Fruit fly (Drosophila melanogaster) whole organism, embryonic: Measurements from ENCODE around the gene CG31431.

Experiments used
- Atf6 ChIP-seq: fragments of 200-800 bp; sonication (Bioruptor generic); IDR thresholded peaks from 2 replicates; pipeline ENCODE4 v1.3.6; 2022; ENCODE audit warnings: missing biosample characterization, missing genetic modification characterization
- C15 ChIP-seq: fragments of 200-800 bp; sonication (Bioruptor generic); IDR thresholded peaks from 3 replicates; pipeline ENCODE4 v1.3.6; 2022; ENCODE audit warnings: missing biosample characterization, missing genetic modification characterization
- CG10431 ChIP-seq: fragments of 200-800 bp; sonication (Bioruptor generic); optimal IDR thresholded peaks from 3 replicates; lab custom pipeline; 2018; ENCODE audit warnings: missing biosample characterization, mild to moderate bottlenecking, missing genetic modification characterization
- CG10565 ChIP-seq: fragments of 200-800 bp; sonication (Bioruptor generic); optimal IDR thresholded peaks from 3 replicates; lab custom pipeline; 2016; ENCODE audit warnings: missing biosample characterization, mild to moderate bottlenecking, missing genetic modification characterization
- CG11456 ChIP-seq: fragments of 200-800 bp; sonication (Bioruptor generic); IDR thresholded peaks from 3 replicates; pipeline ENCODE4 v1.3.6; 2022; ENCODE audit warnings: missing biosample characterization, missing genetic modification characterization
- CG11504 ChIP-seq: fragments of 200-800 bp; sonication (Bioruptor generic); optimal IDR thresholded peaks from 3 replicates; lab custom pipeline; 2019; ENCODE audit warnings: missing biosample characterization, mild to moderate bottlenecking, missing genetic modification characterization, moderate library complexity
- CG12391 ChIP-seq: fragments of 200-800 bp; sonication (Bioruptor generic); optimal IDR thresholded peaks from 3 replicates; lab custom pipeline; 2018; ENCODE audit warnings: missing biosample characterization, mild to moderate bottlenecking, missing genetic modification characterization, moderate library complexity
- CG14441 ChIP-seq: fragments of 200-800 bp; sonication (Bioruptor generic); IDR thresholded peaks from 2 replicates; pipeline ENCODE4 v1.3.6; 2022; ENCODE audit warnings: missing biosample characterization, missing genetic modification characterization
- CG16779 ChIP-seq: fragments of 200-800 bp; sonication (Bioruptor generic); IDR thresholded peaks from 2 replicates; pipeline ENCODE4 v1.3.6; 2022; ENCODE audit warnings: missing biosample characterization, missing genetic modification characterization
- CG17612 ChIP-seq: fragments of 200-800 bp; sonication (Bioruptor generic); IDR thresholded peaks from 2 replicates; pipeline ENCODE4 v1.3.6; 2022; ENCODE audit warnings: missing biosample characterization, missing genetic modification characterization
- CG18262 ChIP-seq: fragments of 200-800 bp; optimal IDR thresholded peaks from 3 replicates; lab custom pipeline; 2019; ENCODE audit warnings: missing biosample characterization, mild to moderate bottlenecking, missing genetic modification characterization, moderate library complexity
- CG18619 ChIP-seq: fragments of 200-800 bp; sonication (Bioruptor generic); optimal IDR thresholded peaks from 3 replicates; lab custom pipeline; 2017; ENCODE audit warnings: missing biosample characterization, mild to moderate bottlenecking, missing genetic modification characterization
- CG32532 ChIP-seq: fragments of 200-800 bp; sonication (Bioruptor generic); IDR thresholded peaks from 2 replicates; pipeline ENCODE4 v1.3.6; 2022; ENCODE audit warnings: missing biosample characterization, missing genetic modification characterization
- CG42726 ChIP-seq: fragments of 200-800 bp; sonication (Bioruptor generic); IDR thresholded peaks from 2 replicates; pipeline ENCODE4 v1.3.6; 2022; ENCODE audit warnings: missing biosample characterization, missing genetic modification characterization; ENCODE audit not compliant: partially characterized antibody
- CG7271 ChIP-seq: fragments of 200-800 bp; sonication (Bioruptor generic); optimal IDR thresholded peaks from 2 replicates; lab custom pipeline; 2018; ENCODE audit warnings: missing biosample characterization, mild to moderate bottlenecking, missing genetic modification characterization, moderate library complexity
- CG7839 ChIP-seq: fragments of 200-800 bp; sonication (Bioruptor generic); optimal IDR thresholded peaks from 3 replicates; lab custom pipeline; 2018; ENCODE audit warnings: missing biosample characterization, mild to moderate bottlenecking, missing genetic modification characterization, moderate library complexity
- CG9876 ChIP-seq: fragments of 200-800 bp; sonication (Bioruptor generic); optimal IDR thresholded peaks from 2 replicates; lab custom pipeline; 2016; ENCODE audit warnings: missing biosample characterization, missing genetic modification characterization
- Dfd ChIP-seq, 2 experiments: fragments of >200 bp; optimal IDR thresholded peaks; 2 replicates each; lab custom pipeline; 2017; ENCODE audit warnings: missing biosample characterization in 2 of 2, missing genetic modification characterization in 2 of 2
- Drgx ChIP-seq: fragments of 200-800 bp; sonication (Bioruptor generic); IDR thresholded peaks from 2 replicates; pipeline ENCODE4 v1.3.6; 2022; ENCODE audit warnings: missing biosample characterization, missing genetic modification characterization
- H2.0 ChIP-seq: fragments of 200-800 bp; sonication (Bioruptor generic); IDR thresholded peaks from 2 replicates; pipeline ENCODE4 v1.3.6; 2022; ENCODE audit warnings: missing biosample characterization, missing genetic modification characterization
- Hsf ChIP-seq: fragments of 200-800 bp; sonication (Bioruptor generic); optimal IDR thresholded peaks from 3 replicates; lab custom pipeline; 2016; ENCODE audit warnings: missing biosample characterization, missing genetic modification characterization
- Myb ChIP-seq: fragments of 200-800 bp; sonication (Bioruptor generic); optimal IDR thresholded peaks from 2 replicates; lab custom pipeline; 2016; ENCODE audit warnings: missing biosample characterization, missing genetic modification characterization
- NFAT ChIP-seq: fragments of 200-800 bp; sonication (Bioruptor generic); IDR thresholded peaks from 2 replicates; pipeline ENCODE4 v1.3.6; 2022; ENCODE audit warnings: missing biosample characterization, missing genetic modification characterization
- Pdp1 ChIP-seq, 2 experiments: fragments of 200-800 bp; sonication (Bioruptor generic); optimal IDR thresholded peaks; 3 replicates each; lab custom pipeline; 2016; ENCODE audit warnings: missing biosample characterization in 2 of 2, missing genetic modification characterization in 2 of 2, mild to moderate bottlenecking in 1 of 2, moderate library complexity in 1 of 2
- Rfx ChIP-seq: fragments of 200-800 bp; sonication (Bioruptor generic); IDR thresholded peaks from 2 replicates; pipeline ENCODE4 v1.3.6; 2022; ENCODE audit warnings: missing biosample characterization, missing genetic modification characterization
- Rx ChIP-seq: fragments of 200-800 bp; sonication (Bioruptor generic); IDR thresholded peaks from 2 replicates; pipeline ENCODE4 v1.3.6; 2022; ENCODE audit warnings: missing biosample characterization, missing genetic modification characterization
- Sox100B ChIP-seq: fragments of 200-800 bp; sonication (Bioruptor generic); optimal IDR thresholded peaks from 3 replicates; lab custom pipeline; 2018; ENCODE audit warnings: missing biosample characterization, mild to moderate bottlenecking, missing genetic modification characterization
- Sox102F ChIP-seq: fragments of 200-800 bp; sonication (Bioruptor generic); optimal IDR thresholded peaks from 2 replicates; lab custom pipeline; 2018; ENCODE audit warnings: missing biosample characterization, mild to moderate bottlenecking, missing genetic modification characterization, moderate library complexity
- Xbp1 ChIP-seq: fragments of 200-800 bp; sonication (Bioruptor generic); optimal IDR thresholded peaks from 3 replicates; lab custom pipeline; 2016; ENCODE audit warnings: missing biosample characterization, mild to moderate bottlenecking, missing genetic modification characterization
- aop ChIP-seq: fragments of 200-800 bp; sonication (Bioruptor generic); IDR thresholded peaks from 2 replicates; pipeline ENCODE4 v1.3.6; 2022; ENCODE audit warnings: missing biosample characterization, missing genetic modification characterization
- bsh ChIP-seq, 2 experiments: fragments of 200-800 bp; sonication (Bioruptor generic); optimal IDR thresholded peaks; 2 replicates each; lab custom pipeline; 2017 to 2018; ENCODE audit warnings: mild to moderate bottlenecking in 2 of 2, missing biosample characterization in 2 of 2, missing genetic modification characterization in 2 of 2, moderate library complexity in 1 of 2
- cad ChIP-seq: fragments of >200 bp; optimal IDR thresholded peaks from 2 replicates; lab custom pipeline; 2017; ENCODE audit warnings: missing biosample characterization, missing genetic modification characterization
- chinmo ChIP-seq: fragments of 200-800 bp; sonication (Bioruptor generic); IDR thresholded peaks from 4 replicates; pipeline ENCODE4 v1.3.6; 2022; ENCODE audit warnings: missing biosample characterization, missing genetic modification characterization; ENCODE audit not compliant: partially characterized antibody
- da ChIP-seq: fragments of 200-800 bp; sonication (Bioruptor generic); optimal IDR thresholded peaks from 2 replicates; lab custom pipeline; 2016; ENCODE audit warnings: missing biosample characterization, missing genetic modification characterization
- ems ChIP-seq: fragments of 200-800 bp; sonication (Bioruptor generic); optimal IDR thresholded peaks from 3 replicates; lab custom pipeline; 2016; ENCODE audit warnings: missing biosample characterization, missing genetic modification characterization
- ftz-f1 ChIP-seq: fragments of 200-800 bp; sonication (Bioruptor generic); optimal IDR thresholded peaks from 2 replicates; lab custom pipeline; 2016; ENCODE audit warnings: missing biosample characterization, missing genetic modification characterization
- gcm ChIP-seq: fragments of 200-800 bp; sonication (Bioruptor generic); optimal IDR thresholded peaks from 2 replicates; lab custom pipeline; 2019; ENCODE audit warnings: missing biosample characterization, mild to moderate bottlenecking, missing genetic modification characterization, moderate library complexity
- gem ChIP-seq: fragments of 200-800 bp; sonication (Bioruptor generic); optimal IDR thresholded peaks from 2 replicates; lab custom pipeline; 2019; ENCODE audit warnings: missing biosample characterization, mild to moderate bottlenecking, missing genetic modification characterization, moderate library complexity
- grau ChIP-seq: fragments of 200-800 bp; optimal IDR thresholded peaks from 3 replicates; lab custom pipeline; 2019; ENCODE audit warnings: missing biosample characterization, mild to moderate bottlenecking, missing genetic modification characterization, moderate library complexity
- jumu ChIP-seq: fragments of 200-800 bp; sonication (Bioruptor generic); optimal IDR thresholded peaks from 3 replicates; lab custom pipeline; 2016; ENCODE audit warnings: missing biosample characterization, missing genetic modification characterization
- nom ChIP-seq: fragments of 200-800 bp; sonication (Bioruptor generic); optimal IDR thresholded peaks from 2 replicates; lab custom pipeline; 2017; ENCODE audit warnings: missing biosample characterization, missing genetic modification characterization, mild to moderate bottlenecking, moderate library complexity, missing genetic modification reagents
- onecut ChIP-seq: fragments of 200-800 bp; sonication (Bioruptor generic); IDR thresholded peaks from 2 replicates; pipeline ENCODE4 v1.3.6; 2022; ENCODE audit warnings: missing biosample characterization, missing genetic modification characterization
- otp ChIP-seq: fragments of 200-800 bp; sonication (Bioruptor generic); IDR thresholded peaks from 3 replicates; pipeline ENCODE4, ENCODE4 v1.3.6; 2022; ENCODE audit warnings: missing biosample characterization, missing genetic modification characterization
- p53 ChIP-seq: fragments of 200-800 bp; sonication (Bioruptor generic); optimal IDR thresholded peaks from 2 replicates; lab custom pipeline; 2016; ENCODE audit warnings: missing biosample characterization, missing genetic modification characterization
- pros ChIP-seq: fragments of 200-800 bp; sonication (Bioruptor generic); optimal IDR thresholded peaks from 3 replicates; lab custom pipeline; 2019; ENCODE audit warnings: missing biosample characterization, mild to moderate bottlenecking, missing genetic modification characterization, moderate library complexity
- ranshi ChIP-seq: fragments of 200-800 bp; sonication (Bioruptor generic); IDR thresholded peaks from 2 replicates; pipeline ENCODE4 v1.3.6; 2022; ENCODE audit warnings: missing biosample characterization, missing genetic modification characterization
- row ChIP-seq: fragments of 200-800 bp; sonication (Bioruptor generic); IDR thresholded peaks from 3 replicates; pipeline ENCODE4 v1.3.6; 2022; ENCODE audit warnings: missing biosample characterization, missing genetic modification characterization
- schlank ChIP-seq: fragments of 200-800 bp; sonication (Bioruptor generic); optimal IDR thresholded peaks from 2 replicates; lab custom pipeline; 2018; ENCODE audit warnings: missing biosample characterization, mild to moderate bottlenecking, missing genetic modification characterization
- sqz ChIP-seq: fragments of 200-800 bp; sonication (Bioruptor generic); optimal IDR thresholded peaks from 3 replicates; lab custom pipeline; 2018; ENCODE audit warnings: missing biosample characterization, mild to moderate bottlenecking, missing genetic modification characterization
- tna ChIP-seq: fragments of 200-800 bp; sonication (Bioruptor generic); IDR thresholded peaks from 2 replicates; pipeline ENCODE4 v1.3.6; 2022; ENCODE audit warnings: missing biosample characterization, missing genetic modification characterization; ENCODE audit not compliant: partially characterized antibody
- zfh1 ChIP-seq: fragments of 200-800 bp; sonication (Bioruptor generic); IDR thresholded peaks from 3 replicates; pipeline ENCODE4 v1.3.6; 2022; ENCODE audit warnings: missing biosample characterization, missing genetic modification characterization
- zfh2 ChIP-seq: fragments of 200-800 bp; sonication (Bioruptor generic); optimal IDR thresholded peaks from 2 replicates; lab custom pipeline; 2016; ENCODE audit warnings: missing biosample characterization, missing genetic modification characterization

Gene CG31431

dm6 chr3R:21836201-21836504, 34.3 kb upstream of the CG31431 start:
- TF ChIP-seq aop (GFP tag; lab: Robert Waterston, UW) (no peak), da (GFP tag; lab: Kevin White, UChicago) (no peak), pros (GFP tag; lab: Kevin White, UChicago) (no peak), tna (no peak), CG7271 (tag; lab: Kevin White, UChicago) (no peak), CG10565 (GFP tag; lab: Kevin White, UChicago) (no peak), nom (no peak), Hsf (no peak), Sox100B (no peak), Xbp1 (GFP tag; lab: Kevin White, UChicago) (no peak), gem (tag; lab: Kevin White, UChicago) (peak; percentile 28), CG11504 (tag; lab: Kevin White, UChicago) (peak; percentile 14), onecut (no peak), otp (GFP tag; lab: Robert Waterston, UW) (no peak), NFAT (peak; percentile 24; the same call in 1 of the 2 replicates), p53 (GFP tag; lab: Kevin White, UChicago) (no peak), CG17612 (GFP tag; lab: Robert Waterston, UW) (no peak), Rx (no peak), CG42726 (GFP tag; lab: Robert Waterston, UW) (no peak), ems (no peak), sqz (GFP tag; lab: Kevin White, UChicago) (no peak), zfh1 (GFP tag; lab: Robert Waterston, UW) (0 out of 3 replicates have a peak, but pooled peaks have one; percentile 15), CG32532 (no peak), Pdp1 (GFP tag; optimal IDR thresholded peaks at IDR 0.05; lab: Kevin White, UChicago) (peak in 1 of 2 experiments; percentile 75), H2.0 (GFP tag; lab: Robert Waterston, UW) (no peak), cad (GFP tag; lab: Kevin White, UChicago) (no peak), CG18619 (GFP tag; lab: Kevin White, UChicago) (peak; percentile 6), grau (tag; lab: Kevin White, UChicago) (peak; percentile 14), Drgx (GFP tag; lab: Robert Waterston, UW) (no peak), Myb (no peak), CG10431 (GFP tag; lab: Kevin White, UChicago) (no peak), CG14441 (GFP tag; lab: Robert Waterston, UW) (peak; percentile 66), schlank (tag; lab: Kevin White, UChicago) (no peak), Sox102F (GFP tag; lab: Kevin White, UChicago) (peak; percentile 16), Dfd (GFP tag; optimal IDR thresholded peaks at IDR 0.05; lab: Kevin White, UChicago) (no peak), CG12391 (peak; percentile 6), row (GFP tag; lab: Robert Waterston, UW) (0 out of 3 replicates have a peak, but pooled peaks have one; percentile 26), gcm (GFP tag; lab: Kevin White, UChicago) (no peak), zfh2 (GFP tag; lab: Kevin White, UChicago) (no peak), jumu (GFP tag; lab: Kevin White, UChicago) (no peak), bsh (GFP tag; optimal IDR thresholded peaks at IDR 0.05; lab: Kevin White, UChicago) (no peak), CG7839 (tag; lab: Kevin White, UChicago) (peak; percentile 2), CG16779 (GFP tag; lab: Robert Waterston, UW) (no peak), CG18262 (peak; percentile 1), ftz-f1 (GFP tag; lab: Kevin White, UChicago) (no peak), C15 (GFP tag; lab: Robert Waterston, UW) (no peak), CG9876 (no peak), Rfx (GFP tag; lab: Robert Waterston, UW) (peak; percentile 29; the same call in 1 of the 2 replicates), chinmo (GFP tag; lab: Robert Waterston, UW) (no peak), CG11456 (GFP tag; lab: Robert Waterston, UW) (no peak), Atf6 (GFP tag; lab: Robert Waterston, UW) (no peak), ranshi (GFP tag; lab: Robert Waterston, UW) (no peak)
